Fruit fly (Drosophila melanogaster) whole organism, prepupa: ENCODE results near the gene CG33795.

Source experiments
- CG10631 ChIP-seq: fragments of 200-800 bp; sonication (Bioruptor generic); optimal IDR thresholded peaks from 2 replicates; lab custom pipeline; 2016; ENCODE audit warnings: missing biosample characterization, missing genetic modification characterization
- CG10669 ChIP-seq: fragments of 200-800 bp; sonication (Bioruptor generic); optimal IDR thresholded peaks from 3 replicates; lab custom pipeline; 2018; ENCODE audit warnings: missing biosample characterization, mild to moderate bottlenecking, missing genetic modification characterization, moderate library complexity
- CG11762 ChIP-seq: fragments of 200-800 bp; sonication (Bioruptor generic); optimal IDR thresholded peaks from 3 replicates; lab custom pipeline; 2016; ENCODE audit warnings: missing biosample characterization, missing genetic modification characterization; ENCODE audit not compliant: insufficient read depth
- CG1621 ChIP-seq: fragments of 200-800 bp; sonication (Bioruptor generic); optimal IDR thresholded peaks from 3 replicates; lab custom pipeline; 2018; ENCODE audit warnings: missing biosample characterization, mild to moderate bottlenecking, missing genetic modification characterization
- CG16779 ChIP-seq: fragments of 200-800 bp; sonication (Bioruptor generic); optimal IDR thresholded peaks from 3 replicates; lab custom pipeline; 2017; ENCODE audit warnings: missing biosample characterization, mild to moderate bottlenecking, missing genetic modification characterization
- CG3032 ChIP-seq: fragments of 200-800 bp; optimal IDR thresholded peaks from 2 replicates; lab custom pipeline; 2019; ENCODE audit warnings: missing biosample characterization, mild to moderate bottlenecking, missing genetic modification characterization, moderate library complexity
- CG31627 ChIP-seq: fragments of 200-800 bp; sonication (Bioruptor generic); optimal IDR thresholded peaks from 3 replicates; lab custom pipeline; 2016; ENCODE audit warnings: missing biosample characterization, missing genetic modification characterization
- CG34406 ChIP-seq: fragments of 200-800 bp; sonication (Bioruptor generic); optimal IDR thresholded peaks from 3 replicates; lab custom pipeline; 2016; ENCODE audit warnings: missing biosample characterization, missing genetic modification characterization
- CG4318 ChIP-seq: fragments of 200-800 bp; sonication (Bioruptor generic); optimal IDR thresholded peaks from 3 replicates; lab custom pipeline; 2017; ENCODE audit warnings: missing biosample characterization, mild to moderate bottlenecking, missing genetic modification characterization
- CG6276 ChIP-seq: fragments of 200-800 bp; sonication (Bioruptor generic); optimal IDR thresholded peaks from 2 replicates; lab custom pipeline; 2017; ENCODE audit warnings: missing biosample characterization, mild to moderate bottlenecking, missing genetic modification characterization
- CG6792 ChIP-seq: fragments of 200-800 bp; sonication (Bioruptor generic); optimal IDR thresholded peaks from 3 replicates; lab custom pipeline; 2016; ENCODE audit warnings: missing biosample characterization, missing genetic modification characterization
- CG6808 ChIP-seq: fragments of 200-800 bp; sonication (Bioruptor generic); optimal IDR thresholded peaks from 3 replicates; lab custom pipeline; 2017; ENCODE audit warnings: missing biosample characterization, missing genetic modification characterization, mild to moderate bottlenecking, moderate library complexity, missing genetic modification reagents
- CG6854 ChIP-seq: fragments of 200-800 bp; sonication (Bioruptor generic); optimal IDR thresholded peaks from 2 replicates; lab custom pipeline; 2017; ENCODE audit warnings: missing biosample characterization, mild to moderate bottlenecking, missing genetic modification characterization
- CG8119 ChIP-seq: fragments of 200-800 bp; sonication (Bioruptor generic); IDR thresholded peaks from 3 replicates; pipeline ENCODE4 v1.3.6; 2022; ENCODE audit warnings: missing biosample characterization, missing genetic modification characterization
- CG8319 ChIP-seq: fragments of 200-800 bp; sonication (Bioruptor generic); optimal IDR thresholded peaks from 3 replicates; lab custom pipeline; 2016; ENCODE audit warnings: missing biosample characterization, missing genetic modification characterization
- CG9139 ChIP-seq: fragments of 200-800 bp; sonication (Bioruptor generic); optimal IDR thresholded peaks from 3 replicates; lab custom pipeline; 2017; ENCODE audit warnings: missing biosample characterization, mild to moderate bottlenecking, missing genetic modification characterization
- Eip75B ChIP-seq: fragments of 200-800 bp; sonication (Bioruptor generic); optimal IDR thresholded peaks from 3 replicates; lab custom pipeline; 2016; ENCODE audit warnings: missing biosample characterization, missing genetic modification characterization
- Eip78C ChIP-seq: fragments of 200-800 bp; sonication (Bioruptor generic); peaks from one replicate; lab custom pipeline; 2016; ENCODE audit warnings: missing biosample characterization, missing genetic modification characterization
- Ets21C ChIP-seq: fragments of 200-800 bp; sonication (Bioruptor generic); optimal IDR thresholded peaks from 3 replicates; lab custom pipeline; 2016; ENCODE audit warnings: missing biosample characterization, missing genetic modification characterization
- Ets96B ChIP-seq: fragments of 200-800 bp; optimal IDR thresholded peaks from 2 replicates; lab custom pipeline; 2019; ENCODE audit warnings: missing biosample characterization, mild to moderate bottlenecking, missing genetic modification characterization, moderate library complexity
- Gug ChIP-seq: fragments of 200-800 bp; sonication (Bioruptor generic); IDR thresholded peaks from 2 replicates; pipeline ENCODE4 v1.3.6; 2022; ENCODE audit warnings: missing biosample characterization, missing genetic modification characterization
- Hr38 ChIP-seq: sonication (Bioruptor generic); optimal IDR thresholded peaks from 2 replicates; lab custom pipeline; 2016; ENCODE audit warnings: missing biosample characterization, missing genetic modification characterization
- Hr39 ChIP-seq: fragments of 200-800 bp; sonication (Bioruptor generic); optimal IDR thresholded peaks from 2 replicates; lab custom pipeline; 2016; ENCODE audit warnings: missing biosample characterization, missing genetic modification characterization
- Hr4 ChIP-seq: fragments of 200-800 bp; sonication (Bioruptor generic); optimal IDR thresholded peaks from 3 replicates; lab custom pipeline; 2016; ENCODE audit warnings: missing biosample characterization, missing genetic modification characterization
- Met ChIP-seq: fragments of 200-800 bp; sonication (Bioruptor generic); optimal IDR thresholded peaks from 3 replicates; lab custom pipeline; 2016; ENCODE audit warnings: missing biosample characterization, missing genetic modification characterization
- Smox ChIP-seq: fragments of 200-800 bp; sonication (Bioruptor generic); optimal IDR thresholded peaks from 3 replicates; lab custom pipeline; 2016; ENCODE audit warnings: missing biosample characterization, missing genetic modification characterization
- Sox102F ChIP-seq: fragments of 200-800 bp; sonication (Bioruptor generic); optimal IDR thresholded peaks from 2 replicates; lab custom pipeline; 2016; ENCODE audit warnings: missing biosample characterization, mild to moderate bottlenecking, missing genetic modification characterization
- Sox14 ChIP-seq: fragments of 200-800 bp; sonication (Bioruptor generic); optimal IDR thresholded peaks from 3 replicates; lab custom pipeline; 2016; ENCODE audit warnings: missing biosample characterization, missing genetic modification characterization
- achi ChIP-seq: fragments of 200-800 bp; sonication (Bioruptor generic); optimal IDR thresholded peaks from 3 replicates; lab custom pipeline; 2016; ENCODE audit warnings: missing biosample characterization, missing genetic modification characterization
- acj6 ChIP-seq: fragments of 200-800 bp; sonication (Bioruptor generic); optimal IDR thresholded peaks from 3 replicates; lab custom pipeline; 2016; ENCODE audit warnings: missing biosample characterization, missing genetic modification characterization
- dsx ChIP-seq: fragments of 200-800 bp; optimal IDR thresholded peaks from 3 replicates; lab custom pipeline; 2019; ENCODE audit warnings: missing biosample characterization, mild to moderate bottlenecking, missing genetic modification characterization, moderate library complexity; ENCODE audit not compliant: poor library complexity, severe bottlenecking
- esn ChIP-seq: fragments of 200-800 bp; sonication (Bioruptor generic); optimal IDR thresholded peaks from 2 replicates; lab custom pipeline; 2016; ENCODE audit warnings: missing biosample characterization, mild to moderate bottlenecking, missing genetic modification characterization, moderate library complexity
- fd59A ChIP-seq: fragments of 200-800 bp; sonication (Bioruptor generic); optimal IDR thresholded peaks from 2 replicates; lab custom pipeline; 2017; ENCODE audit warnings: missing biosample characterization, mild to moderate bottlenecking, missing genetic modification characterization, missing genetic modification reagents
- fd85E ChIP-seq: fragments of 200-800 bp; sonication (Bioruptor generic); optimal IDR thresholded peaks from 3 replicates; lab custom pipeline; 2016; ENCODE audit warnings: missing biosample characterization, missing genetic modification characterization
- fkh ChIP-seq: fragments of 200-800 bp; sonication (Bioruptor generic); optimal IDR thresholded peaks from 3 replicates; lab custom pipeline; 2017; ENCODE audit warnings: missing biosample characterization, mild to moderate bottlenecking, missing genetic modification characterization, moderate library complexity
- lz ChIP-seq: fragments of 200-800 bp; sonication (Bioruptor generic); optimal IDR thresholded peaks from 3 replicates; lab custom pipeline; 2016; ENCODE audit warnings: missing biosample characterization, missing genetic modification characterization
- salr ChIP-seq, 2 experiments: fragments of 200-800 bp; sonication (Bioruptor generic); optimal IDR thresholded peaks; 3 replicates each; lab custom pipeline; 2016 to 2018; ENCODE audit warnings: missing biosample characterization in 2 of 2, missing genetic modification characterization in 2 of 2, mild to moderate bottlenecking in 1 of 2
- spab ChIP-seq: fragments of 200-800 bp; sonication (Bioruptor generic); optimal IDR thresholded peaks from 2 replicates; lab custom pipeline; 2017; ENCODE audit warnings: missing biosample characterization, mild to moderate bottlenecking, missing genetic modification characterization, missing genetic modification reagents
- ss ChIP-seq, 2 experiments: fragments of 200-800 bp; sonication (Bioruptor generic); optimal IDR thresholded peaks; 2 replicates in 1 of 2; 3 replicates in 1 of 2; lab custom pipeline; 2017 to 2018; ENCODE audit warnings: mild to moderate bottlenecking in 2 of 2, missing biosample characterization in 2 of 2, missing genetic modification characterization in 2 of 2, moderate library complexity in 1 of 2
- svp ChIP-seq: fragments of 200-800 bp; sonication (Bioruptor generic); peaks from one replicate; lab custom pipeline; 2016; ENCODE audit warnings: missing biosample characterization, missing genetic modification characterization
- vri ChIP-seq: fragments of 200-800 bp; sonication (Bioruptor generic); optimal IDR thresholded peaks from 3 replicates; lab custom pipeline; 2016; ENCODE audit warnings: missing biosample characterization, mild to moderate bottlenecking, missing genetic modification characterization

The CG33795 gene

dm6 chr3L:16172809-16173276 is 1.7 kb upstream of the CG33795 start (continued):
- TF ChIP-seq esn (GFP tag; lab: Kevin White, UChicago) (peak; percentile 80), CG6854 (GFP tag; lab: Kevin White, UChicago) (no peak), Sox14 (peak; percentile 64), ss (GFP tag; optimal IDR thresholded peaks at IDR 0.05; lab: Kevin White, UChicago) (peak; percentile 80 to 82), Met (peak; percentile 61), CG31627 (GFP tag; lab: Kevin White, UChicago) (peak; percentile 33), spab (GFP tag; lab: Kevin White, UChicago) (peak; percentile 84), fd85E (GFP tag; lab: Kevin White, UChicago) (no peak), Sox102F (GFP tag; lab: Kevin White, UChicago) (peak; percentile 61), Eip78C (GFP tag; lab: Kevin White, UChicago) (peak; percentile 96), Eip75B (GFP tag; lab: Kevin White, UChicago) (peak; percentile 59), CG8119 (GFP tag; lab: Robert Waterston, UW) (peak; percentile 59), acj6 (GFP tag; lab: Kevin White, UChicago) (peak; percentile 75), CG6276 (peak; percentile 34), vri (GFP tag; lab: Kevin White, UChicago) (peak; percentile 40), CG4318 (GFP tag; lab: Kevin White, UChicago) (peak; percentile 49), CG10631 (GFP tag; lab: Kevin White, UChicago) (peak; percentile 83), svp (GFP tag; lab: Kevin White, UChicago) (peak; percentile 80), lz (GFP tag; lab: Kevin White, UChicago) (peak; percentile 55), Hr4 (GFP tag; lab: Kevin White, UChicago) (peak; percentile 45)
- TF ChIP-seq, all 60 proteins: peak for 49

- TF ChIP-seq fkh (GFP tag; lab: Kevin White, UChicago) (peak; percentile 18), Smox (GFP tag; lab: Kevin White, UChicago) (no peak)
- TF ChIP-seq, all 60 proteins: peak for 1
Measured at dm6 chr3L:16172381-16172780, 1.2 kb upstream of the CG33795 start.

dm6 chr3L:16170006-16170405 is 1.2 kb downstream of the CG33795 start, which contains the start of gene CG33796:
Gene CG33796 (minus strand): TSS chr3L:16170106.
- TF ChIP-seq Ets21C (no peak), CG8119 (GFP tag; lab: Robert Waterston, UW) (no peak), Eip78C (GFP tag; lab: Kevin White, UChicago) (no peak), Ets96B (tag; lab: Kevin White, UChicago) (no peak), spab (GFP tag; lab: Kevin White, UChicago) (no peak), CG6808 (no peak), achi (GFP tag; lab: Kevin White, UChicago) (no peak), fd59A (GFP tag; lab: Kevin White, UChicago) (no peak)

- TF ChIP-seq CG8319 (GFP tag; lab: Kevin White, UChicago) (no peak), salr (GFP tag; optimal IDR thresholded peaks at IDR 0.05; lab: Kevin White, UChicago) (peak in 1 of 2 experiments; percentile 39), CG1621 (no peak), CG34406 (GFP tag; lab: Kevin White, UChicago) (peak; percentile 26), Eip75B (GFP tag; lab: Kevin White, UChicago) (no peak), vri (GFP tag; lab: Kevin White, UChicago) (no peak), dsx (GFP tag; lab: Kevin White, UChicago) (peak; percentile 36), lz (GFP tag; lab: Kevin White, UChicago) (no peak), Hr39 (GFP tag; lab: Kevin White, UChicago) (no peak), CG10669 (GFP tag; lab: Kevin White, UChicago) (peak; percentile 16), svp (GFP tag; lab: Kevin White, UChicago) (no peak), achi (GFP tag; lab: Kevin White, UChicago) (peak; percentile 40), Smox (GFP tag; lab: Kevin White, UChicago) (no peak), CG6808 (peak; percentile 21), fkh (GFP tag; lab: Kevin White, UChicago) (no peak), ss (GFP tag; optimal IDR thresholded peaks at IDR 0.05; lab: Kevin White, UChicago) (peak in 1 of 2 experiments; percentile 43), CG16779 (tag; lab: Kevin White, UChicago) (no peak), CG3032 (tag; lab: Kevin White, UChicago) (peak; percentile 61), fd59A (GFP tag; lab: Kevin White, UChicago) (no peak), Hr38 (GFP tag; lab: Kevin White, UChicago) (no peak), Sox14 (no peak), CG9139 (GFP tag; lab: Kevin White, UChicago) (no peak), Gug (no peak), Eip78C (GFP tag; lab: Kevin White, UChicago) (peak; percentile 46), CG6792 (GFP tag; lab: Kevin White, UChicago) (no peak), esn (GFP tag; lab: Kevin White, UChicago) (no peak), CG11762 (GFP tag; lab: Kevin White, UChicago) (peak; percentile 23), fd85E (GFP tag; lab: Kevin White, UChicago) (no peak), spab (GFP tag; lab: Kevin White, UChicago) (peak; percentile 51)
Measured at dm6 chr3L:16168503-16169189, 2.5 kb downstream of the CG33795 start.
